Fruit fly (Drosophila melanogaster): ENCODE results near the gene CG42393.

DNA sequence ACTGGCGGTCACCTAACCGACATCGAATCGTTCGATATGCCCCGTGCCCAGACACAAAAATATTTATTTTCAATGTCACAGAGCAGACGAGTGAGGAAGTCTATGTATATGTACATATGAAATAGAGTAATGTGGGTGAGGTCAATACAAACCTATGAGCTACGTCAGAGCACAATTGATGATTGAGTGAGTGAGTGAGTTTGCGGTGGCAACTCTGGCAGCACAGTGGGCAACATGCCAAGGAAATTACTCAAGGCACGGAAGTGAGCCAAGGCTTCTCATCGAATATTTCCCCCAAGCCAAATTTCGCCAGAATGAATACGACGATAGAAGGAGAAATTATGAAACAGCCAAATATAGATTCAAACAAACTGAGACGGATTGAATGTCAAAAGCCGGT, 8.0 kb upstream of the CG42393 start:
- TF ChIP-seq psq (optimal IDR thresholded peaks at IDR 0.05) (no peak), usp (GFP tag; optimal IDR thresholded peaks at IDR 0.05) (no peak), CG8478 (optimal IDR thresholded peaks at IDR 0.05) (no peak)
